Fruit fly (Drosophila melanogaster) Kc167 (cell line): Measurements from ENCODE around the gene CG15239.

Source experiments
- Myc ChIP-seq: fragments of >200 bp; optimal IDR thresholded peaks from 2 replicates; lab custom pipeline; 2017; ENCODE audit warnings: missing external identifiers
- h ChIP-seq: fragments of >200 bp; optimal IDR thresholded peaks from 3 replicates; lab custom pipeline; 2018; ENCODE audit warnings: missing external identifiers
- psq ChIP-seq: fragments of >200 bp; optimal IDR thresholded peaks from 2 replicates; lab custom pipeline; 2017; ENCODE audit warnings: missing external identifiers
- ttk ChIP-seq: sonication (Bioruptor generic); optimal IDR thresholded peaks from 2 replicates; lab custom pipeline; 2017; ENCODE audit warnings: missing external identifiers

DNA sequence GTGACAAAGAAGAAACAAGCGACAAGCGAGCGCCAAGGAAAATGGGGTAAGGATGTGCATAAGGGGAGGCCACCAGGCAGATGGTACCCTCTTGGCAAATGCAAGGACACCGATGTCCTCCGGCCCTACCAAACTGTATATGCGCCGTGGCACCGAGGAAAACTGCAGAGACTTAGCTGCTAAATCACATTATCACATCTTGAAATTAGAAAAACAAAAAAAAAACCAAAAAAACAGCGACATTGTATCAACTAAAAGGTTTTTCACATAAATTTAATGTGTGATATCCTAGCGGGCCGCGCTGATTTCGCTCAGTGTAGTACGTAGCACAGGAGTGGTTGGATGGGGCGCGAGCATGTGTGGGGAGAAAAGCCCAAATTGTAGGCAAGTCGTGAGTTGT, 44.6 kb downstream of the CG15239 start:
- TF ChIP-seq ttk (lab: Kevin White, UChicago), result no peak
- TF ChIP-seq Myc, result no peak
- no peak for TF ChIP-seq psq (lab: Kevin White, UChicago)
- no peak for TF ChIP-seq h (lab: Kevin White, UChicago)
